Worm (Caenorhabditis elegans) whole organism, L3 larva: Measurements from ENCODE around the gene D1022.5.

Experiments used
- R02D3.7 ChIP-seq: fragments of 150-350 bp; optimal IDR thresholded peaks from 2 replicates; lab custom pipeline; 2014; ENCODE audit warnings: missing biosample characterization, missing genetic modification characterization
- aly-2 ChIP-seq: fragments of 150-350 bp; optimal IDR thresholded peaks from 2 replicates; lab custom pipeline; 2014; ENCODE audit warnings: missing biosample characterization, missing genetic modification characterization
- elt-3 ChIP-seq, 3 experiments: fragments of 150-350 bp in 1 of 3; sonication (generic microtip) in 2 of 3; optimal IDR thresholded peaks; 2 replicates in 2 of 3; 4 replicates in 1 of 3; lab custom pipeline; 2014 to 2017; ENCODE audit warnings: missing biosample characterization in 3 of 3, missing genetic modification characterization in 3 of 3
- fkh-10 ChIP-seq: sonication (generic microtip); optimal IDR thresholded peaks from 2 replicates; lab custom pipeline; 2017; ENCODE audit warnings: missing biosample characterization, missing genetic modification reagents, missing genetic modification characterization
- hmg-11 ChIP-seq: sonication (generic microtip); optimal IDR thresholded peaks from 2 replicates; lab custom pipeline; 2016; ENCODE audit warnings: missing genetic modification characterization, missing compliant biosample characterization
- lsy-12 ChIP-seq: sonication (generic microtip); optimal IDR thresholded peaks from 2 replicates; lab custom pipeline; 2016; ENCODE audit warnings: mild to moderate bottlenecking, missing genetic modification characterization, missing compliant biosample characterization
- mdl-1 ChIP-seq: fragments of 150-350 bp; optimal IDR thresholded peaks from 2 replicates; lab custom pipeline; 2014; ENCODE audit warnings: missing biosample characterization, missing genetic modification characterization
- mml-1 ChIP-seq: fragments of 150-350 bp; sonication (generic microtip); optimal IDR thresholded peaks from 3 replicates; lab custom pipeline; 2014; ENCODE audit warnings: missing biosample characterization, missing genetic modification characterization
- nfya-1 ChIP-seq: sonication (generic microtip); optimal IDR thresholded peaks from 2 replicates; lab custom pipeline; 2017; ENCODE audit warnings: missing genetic modification characterization, mild to moderate bottlenecking, missing compliant biosample characterization, antibody characterized with exemption, moderate library complexity; ENCODE audit not compliant: insufficient read depth
- nhr-11 ChIP-seq: fragments of 150-350 bp; optimal IDR thresholded peaks from 2 replicates; lab custom pipeline; 2014; ENCODE audit warnings: missing biosample characterization, missing genetic modification characterization
- nhr-25 ChIP-seq: sonication (generic microtip); optimal IDR thresholded peaks from 2 replicates; lab custom pipeline; 2017; ENCODE audit warnings: missing biosample characterization, missing genetic modification characterization
- nhr-77 ChIP-seq: fragments of 150-350 bp; optimal IDR thresholded peaks from 2 replicates; lab custom pipeline; 2014; ENCODE audit warnings: missing biosample characterization, missing genetic modification characterization
- zag-1 ChIP-seq: fragments of 150-350 bp; optimal IDR thresholded peaks from 2 replicates; lab custom pipeline; 2014; ENCODE audit warnings: missing biosample characterization, missing genetic modification characterization
- ztf-11 ChIP-seq: fragments of 150-350 bp; optimal IDR thresholded peaks from 2 replicates; lab custom pipeline; 2014; ENCODE audit warnings: missing biosample characterization, missing genetic modification characterization

DNA sequence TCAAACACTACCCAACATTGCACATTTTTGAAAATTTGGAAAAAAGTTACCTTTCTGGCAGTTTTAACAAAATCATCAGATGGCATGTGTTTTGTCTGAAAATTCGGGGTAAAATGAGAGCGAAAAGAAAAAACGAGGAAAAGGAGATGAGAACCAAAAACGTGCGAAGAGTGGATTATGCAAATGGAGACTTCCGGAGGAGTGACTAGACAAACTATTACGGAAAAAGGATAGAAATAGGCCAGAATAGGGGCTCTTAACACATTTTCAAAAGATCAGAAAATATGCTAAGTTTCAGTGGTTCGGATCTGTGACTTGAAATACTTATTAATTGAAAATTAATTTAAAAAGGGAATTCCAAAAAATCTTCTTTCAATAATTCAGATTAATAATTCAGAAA is 40.8 kb upstream of the D1022.5 start, which contains the start of gene srab-14:
- no peak for TF ChIP-seq zag-1 (tag; lab: Kevin White, UChicago)
- TF ChIP-seq ztf-11, result no peak
- TF ChIP-seq fkh-10 (GFP tag; lab: Kevin White, UChicago), result no peak
- no peak for TF ChIP-seq mml-1 (tag; lab: Kevin White, UChicago)
- TF ChIP-seq nhr-11 (tag; lab: Kevin White, UChicago), result no peak
- TF ChIP-seq R02D3.7 (tag; lab: Kevin White, UChicago), result no peak
- TF ChIP-seq nhr-77 (tag; lab: Kevin White, UChicago), result no peak
- TF ChIP-seq mdl-1, result no peak
- no peak for TF ChIP-seq hmg-11 (tag; lab: Kevin White, UChicago)
- no peak for TF ChIP-seq lsy-12 (tag; lab: Kevin White, UChicago)
- TF ChIP-seq nhr-25 (tag; lab: Kevin White, UChicago), result no peak
- no peak for TF ChIP-seq aly-2 (tag; lab: Kevin White, UChicago)
- no peak for TF ChIP-seq nfya-1 (tag; lab: Kevin White, UChicago)
- TF ChIP-seq elt-3 (tag; optimal IDR thresholded peaks at IDR 0.05; lab: Kevin White, UChicago), result no peak
